Worm (Caenorhabditis elegans): ENCODE measurements around the gene rpap-2.
"Not testable (repeated sequence)": the region's sequence is repeated elsewhere in the genome, so short reads cannot be mapped to it uniquely, and the experiment has no call there.

rpap-2 gene

ce11 chrIII:9001491-9001890, 33.7 kb downstream of the rpap-2 start:
- TF ChIP-seq mdl-1 (tag; optimal IDR thresholded peaks at IDR 0.05) (no peak), skn-1 (tag; optimal IDR thresholded peaks at IDR 0.05) (no peak), lin-39 (tag; optimal IDR thresholded peaks at IDR 0.05) (no peak)

DNA sequence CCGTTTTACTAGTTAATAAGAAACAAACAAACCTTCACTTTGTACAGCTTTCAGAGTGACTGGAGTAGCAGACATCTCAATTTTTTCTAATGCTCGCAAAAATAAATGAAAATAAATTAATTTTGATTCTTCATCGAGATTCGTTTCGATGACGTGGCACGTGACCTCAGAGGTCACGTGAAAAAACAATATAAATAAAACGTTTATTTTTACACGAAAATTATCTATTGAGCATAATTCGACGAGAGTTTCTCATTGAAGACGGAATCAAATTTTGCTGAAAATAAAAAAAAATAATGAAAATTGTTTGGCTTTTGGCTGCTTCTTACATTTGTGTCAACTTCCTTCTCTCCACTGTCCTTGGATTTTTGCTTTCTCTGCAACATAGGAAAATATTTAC, 34.1 kb downstream of the rpap-2 start, which contains the start of gene rpn-6.2:
Gene rpn-6.2 (minus strand): TSS at position 101 of the 400 bp plus-strand sequence.
- no peak for TF ChIP-seq egl-27 (tag; optimal IDR thresholded peaks at IDR 0.05)
- no peak for TF ChIP-seq aly-2 (tag; optimal IDR thresholded peaks at IDR 0.05)
- TF ChIP-seq nhr-77 (tag; optimal IDR thresholded peaks at IDR 0.05) = no peak
- no peak for TF ChIP-seq ZK546.5 (tag; optimal IDR thresholded peaks at IDR 0.05)
- TF ChIP-seq ztf-1 (GFP tag; conservative IDR thresholded peaks at IDR 0.05) = no peak
- no peak for TF ChIP-seq mdl-1 (tag; optimal IDR thresholded peaks at IDR 0.05)
- TF ChIP-seq sem-4 (tag; optimal IDR thresholded peaks at IDR 0.05) = no peak
- TF ChIP-seq nhr-237 (tag; optimal IDR thresholded peaks at IDR 0.05) = no peak
- no peak for TF ChIP-seq mbf-1 (tag; optimal IDR thresholded peaks at IDR 0.05)
- no peak for TF ChIP-seq dmd-4 (tag; optimal IDR thresholded peaks at IDR 0.05)
- no peak for TF ChIP-seq snpc-4 (tag; optimal IDR thresholded peaks at IDR 0.05)
- TF ChIP-seq sma-3 (GFP tag; optimal IDR thresholded peaks at IDR 0.05) = no peak
- no peak for TF ChIP-seq skn-1 (tag; optimal IDR thresholded peaks at IDR 0.05)

DNA sequence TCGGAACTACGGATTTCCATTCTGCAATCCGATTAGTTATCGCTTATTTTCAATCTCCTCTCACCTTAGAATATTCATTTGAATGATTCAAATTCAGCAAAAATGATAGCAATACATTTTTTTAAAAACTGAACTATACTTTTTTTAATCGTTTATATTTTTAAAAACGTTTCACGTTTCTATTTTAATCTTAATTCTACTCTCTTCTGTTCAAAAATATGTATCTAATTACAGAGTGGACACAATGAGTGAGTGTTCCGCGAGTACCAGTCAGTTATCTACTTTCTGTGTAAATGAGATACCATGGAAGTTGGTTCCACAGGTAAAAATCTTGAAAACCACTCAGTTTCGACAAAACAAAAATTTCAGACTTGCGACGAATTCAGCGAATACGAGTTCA, 34.8 kb downstream of the rpap-2 start, which contains the start of the genes F59B2.15 and zif-1:
Gene F59B2.15 (minus strand): TSS at position 101 of the 400 bp plus-strand sequence.
Gene zif-1 (plus strand): TSS at position 235 of the 400 bp plus-strand sequence.
- TF ChIP-seq nhr-12 (tag; optimal IDR thresholded peaks at IDR 0.05) = no peak
- TF ChIP-seq nhr-129 (tag; optimal IDR thresholded peaks at IDR 0.05) = no peak

- TF ChIP-seq ZK546.5 (tag; optimal IDR thresholded peaks at IDR 0.05) (no peak), nhr-21 (tag; optimal IDR thresholded peaks at IDR 0.05) (no peak), nhr-11 (tag; optimal IDR thresholded peaks at IDR 0.05) (no peak), snpc-4 (tag; optimal IDR thresholded peaks at IDR 0.05) (no peak), mdl-1 (tag; optimal IDR thresholded peaks at IDR 0.05) (no peak), alr-1 (tag; optimal IDR thresholded peaks at IDR 0.05) (no peak), gmeb-1 (tag; optimal IDR thresholded peaks at IDR 0.05) (no peak), fos-1 (tag; optimal IDR thresholded peaks at IDR 0.05) (no peak), crh-2 (tag; optimal IDR thresholded peaks at IDR 0.05) (no peak), sma-3 (GFP tag; optimal IDR thresholded peaks at IDR 0.05) (no peak), lin-39 (tag; optimal IDR thresholded peaks at IDR 0.05) (no peak), zag-1 (tag; optimal IDR thresholded peaks at IDR 0.05) (no peak), nhr-12 (tag; optimal IDR thresholded peaks at IDR 0.05) (no peak), R02D3.7 (tag; optimal IDR thresholded peaks at IDR 0.05) (no peak), ceh-16 (tag; optimal IDR thresholded peaks at IDR 0.05) (no peak), ceh-82 (tag; optimal IDR thresholded peaks at IDR 0.05) (no peak), nhr-237 (tag; optimal IDR thresholded peaks at IDR 0.05) (no peak), F13H6.1 (tag; optimal IDR thresholded peaks at IDR 0.05) (no peak), dmd-4 (tag; optimal IDR thresholded peaks at IDR 0.05) (no peak), lin-11 (tag; optimal IDR thresholded peaks at IDR 0.05) (no peak)
Observed at ce11 chrIII:9004658-9005057, 36.9 kb downstream of the rpap-2 start.

DNA sequence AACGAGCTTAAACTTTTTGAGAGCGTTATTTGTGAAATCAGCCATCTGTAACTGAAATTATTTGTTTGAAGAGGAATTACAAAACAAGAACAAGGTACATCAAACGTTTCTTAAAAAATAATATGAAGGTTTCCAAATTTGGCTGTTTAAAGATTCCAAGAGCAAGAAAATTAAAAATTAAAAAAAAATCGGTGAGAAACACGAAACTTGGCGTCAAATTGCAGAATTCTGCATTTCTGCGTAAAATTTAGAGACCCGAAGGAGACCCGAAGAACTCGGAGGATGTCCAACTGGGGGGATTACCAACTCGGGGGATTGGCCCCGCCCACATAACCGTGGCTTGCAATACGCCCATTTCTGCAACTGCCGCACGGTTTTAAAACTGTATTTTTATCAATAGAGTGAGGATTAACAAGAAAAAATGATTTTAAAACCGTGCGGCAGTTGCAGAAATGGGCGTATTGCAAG, 38.2 kb downstream of the rpap-2 start, which contains the start of gene rab-6.1:
Gene rab-6.1 (minus strand): TSS at position 51 of the 468 bp plus-strand sequence.
- not testable (repeated sequence) for TF ChIP-seq mbf-1, egl-27, lin-11 (tag; optimal IDR thresholded peaks at IDR 0.05)

DNA sequence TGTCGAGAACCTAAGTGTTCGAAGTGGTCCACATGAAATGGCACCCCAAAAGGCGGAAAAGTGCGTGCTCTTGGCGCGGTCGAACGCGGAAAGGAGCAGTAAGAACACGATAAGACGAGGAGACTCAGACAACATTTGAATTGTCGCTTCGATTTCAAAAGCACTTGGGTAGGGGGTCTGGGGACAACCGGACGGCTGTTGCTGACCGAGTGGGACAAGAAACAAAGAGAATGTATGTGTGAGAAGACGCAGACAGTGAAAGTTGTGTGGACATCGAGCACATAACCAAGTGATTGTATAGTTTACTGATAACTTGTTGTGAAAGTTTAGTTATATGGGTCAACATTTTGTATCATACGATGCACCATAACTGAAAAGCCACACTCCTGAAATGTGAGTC, 39.4 kb downstream of the rpap-2 start:
- TF ChIP-seq nhr-129 (tag; optimal IDR thresholded peaks at IDR 0.05) = peak; percentile 50
- no peak for TF ChIP-seq peb-1 (tag; optimal IDR thresholded peaks at IDR 0.05)
- no peak for TF ChIP-seq mdl-1 (tag; optimal IDR thresholded peaks at IDR 0.05)
- no peak for TF ChIP-seq aly-2 (tag; optimal IDR thresholded peaks at IDR 0.05)
- TF ChIP-seq sma-9 (GFP tag; optimal IDR thresholded peaks at IDR 0.05) = peak; percentile 55
- TF ChIP-seq sma-9 (tag; optimal IDR thresholded peaks at IDR 0.05) = no peak
- peak; percentile 36 for TF ChIP-seq F13H6.1 (tag; optimal IDR thresholded peaks at IDR 0.05)
- TF ChIP-seq sma-3 (GFP tag; optimal IDR thresholded peaks at IDR 0.05) = no peak
- TF ChIP-seq nhr-77 (tag; optimal IDR thresholded peaks at IDR 0.05) = no peak
- no peak for TF ChIP-seq unc-62 (GFP tag; optimal IDR thresholded peaks at IDR 0.05)
- no peak for TF ChIP-seq nhr-10 (tag; optimal IDR thresholded peaks at IDR 0.05)
- TF ChIP-seq fos-1 (tag; optimal IDR thresholded peaks at IDR 0.05) = peak; percentile 43
- no peak for TF ChIP-seq ZK546.5 (tag; optimal IDR thresholded peaks at IDR 0.05)
- no peak for TF ChIP-seq mab-5 (tag; optimal IDR thresholded peaks at IDR 0.05)
- no peak for TF ChIP-seq elt-1 (tag; optimal IDR thresholded peaks at IDR 0.05)
- TF ChIP-seq mbf-1 (tag; optimal IDR thresholded peaks at IDR 0.05) = no peak
- TF ChIP-seq lin-13 (GFP tag; optimal IDR thresholded peaks at IDR 0.05) = no peak
- no peak for TF ChIP-seq R02D3.7 (tag; optimal IDR thresholded peaks at IDR 0.05)

Measured in whole organism, L2 larva.